Worm (Caenorhabditis elegans) whole organism, early embryonic: ENCODE results near the gene F55A11.11.

Experiments used
- ama-1 ChIP-seq: fragments of 150-350 bp; optimal IDR thresholded peaks from 2 replicates; lab custom pipeline; 2014
- ceh-36 ChIP-seq: sonication (generic microtip); optimal IDR thresholded peaks from 2 replicates; lab custom pipeline; 2016; ENCODE audit warnings: missing genetic modification characterization, inconsistent platforms, missing compliant biosample characterization

- TF ChIP-seq ceh-36 (no peak), ama-1 (lab: Kevin White, UChicago) (no peak)
Measured at ce11 chrV:11755848-11756247, 27.1 kb upstream of the F55A11.11 start.
